Worm (Caenorhabditis elegans): ENCODE measurements around the gene cey-1.
A peak's percentile ranks its signal among the peaks of the same experiment; 100 is the strongest.

Gene cey-1

DNA sequence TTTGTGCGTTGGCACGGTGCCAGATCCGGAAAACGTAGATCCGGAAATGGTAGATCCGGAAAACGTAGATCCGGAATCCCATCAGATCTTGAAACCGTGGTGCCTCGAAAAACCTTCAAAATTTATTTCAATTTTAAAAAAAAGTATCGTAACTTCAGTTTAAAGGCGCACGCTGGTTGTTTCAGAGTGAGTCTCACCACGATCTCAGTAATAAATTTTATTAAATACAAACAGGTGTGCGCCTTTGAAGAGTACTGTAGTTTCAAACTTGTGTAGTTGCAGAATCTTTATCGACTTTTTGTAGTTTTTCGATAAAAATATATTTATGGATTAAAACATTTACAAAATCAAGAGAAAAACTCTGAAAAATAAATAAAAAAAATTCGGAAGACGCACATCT, 9.7 kb upstream of the cey-1 start (continued):
- TF ChIP-seq xnd-1 (tag; optimal IDR thresholded peaks at IDR 0.05) (peak; percentile 89), efl-1 (GFP tag; optimal IDR thresholded peaks at IDR 0.05) (peak; percentile 71), F37B4.10 (GFP tag; IDR thresholded peaks at IDR 0.05) (no peak), tlf-1 (GFP tag; optimal IDR thresholded peaks at IDR 0.05) (peak; percentile 21), ama-1 (optimal IDR thresholded peaks at IDR 0.05) (no peak), ama-1 (GFP tag; optimal IDR thresholded peaks at IDR 0.05) (no peak), egrh-3 (GFP tag; IDR thresholded peaks at IDR 0.05) (no peak), snpc-1.3 (tag; optimal IDR thresholded peaks at IDR 0.05; ENCODE audit: insufficient read depth) (no peak), mes-4 (tag; optimal IDR thresholded peaks at IDR 0.05) (no peak), lin-54 (GFP tag; optimal IDR thresholded peaks at IDR 0.05) (peak; percentile 75), ZK185.1 (tag; optimal IDR thresholded peaks at IDR 0.05; ENCODE audit: poor library complexity, severe bottlenecking) (no peak), ztf-3 (GFP tag; optimal IDR thresholded peaks at IDR 0.05) (no peak), egl-44 (GFP tag; IDR thresholded peaks at IDR 0.05) (no peak), F49E8.2 (tag; optimal IDR thresholded peaks at IDR 0.05; ENCODE audit: insufficient read depth) (peak; percentile 81), mxl-1 (tag; optimal IDR thresholded peaks at IDR 0.05) (no peak), B0336.3 (GFP tag; IDR thresholded peaks at IDR 0.05) (no peak), madf-10 (tag; optimal IDR thresholded peaks at IDR 0.05) (no peak), lag-1 (GFP tag; IDR thresholded peaks at IDR 0.05) (no peak), C06A6.2 (GFP tag; conservative IDR thresholded peaks at IDR 0.05) (no peak), dpl-1 (GFP tag; optimal IDR thresholded peaks at IDR 0.05) (no peak), nhr-90 (tag; optimal IDR thresholded peaks at IDR 0.05) (no peak), ceh-27 (GFP tag; optimal IDR thresholded peaks at IDR 0.05) (no peak), Y53G8AR.9 (GFP tag; conservative IDR thresholded peaks at IDR 0.05) (no peak), nhr-27 (tag; optimal IDR thresholded peaks at IDR 0.05) (no peak), K11D2.4 (GFP tag; IDR thresholded peaks at IDR 0.05) (no peak), rcor-1 (GFP tag; IDR thresholded peaks at IDR 0.05) (no peak; the same call in 1 of the 2 replicates), lir-1 (GFP tag; conservative IDR thresholded peaks at IDR 0.05) (no peak), attf-5 (GFP tag; optimal IDR thresholded peaks at IDR 0.05) (no peak), F39B2.1 (GFP tag; IDR thresholded peaks at IDR 0.05) (peak; percentile 19; the same call in 1 of the 2 replicates), let-607 (tag; optimal IDR thresholded peaks at IDR 0.05) (no peak), zfh-2 (GFP tag; conservative IDR thresholded peaks at IDR 0.05) (no peak), rec-8 (tag; optimal IDR thresholded peaks at IDR 0.05) (no peak), aptf-3 (GFP tag; IDR thresholded peaks at IDR 0.05) (no peak), ztf-22 (GFP tag; optimal IDR thresholded peaks at IDR 0.05) (no peak), nhr-120 (GFP tag; IDR thresholded peaks at IDR 0.05) (no peak), unc-130 (GFP tag; optimal IDR thresholded peaks at IDR 0.05) (no peak), ceh-79 (tag; optimal IDR thresholded peaks at IDR 0.05) (no peak), F10E7.11 (tag; optimal IDR thresholded peaks at IDR 0.05) (no peak), ztf-25 (GFP tag; IDR thresholded peaks at IDR 0.05) (no peak), ztf-18 (tag; optimal IDR thresholded peaks at IDR 0.05) (no peak), snpc-1.1 (tag; optimal IDR thresholded peaks at IDR 0.05; ENCODE audit: insufficient read depth) (peak; percentile 37), F57C9.4 (tag; optimal IDR thresholded peaks at IDR 0.05) (no peak), lin-26 (GFP tag; IDR thresholded peaks at IDR 0.05) (no peak), lin-40 (tag; optimal IDR thresholded peaks at IDR 0.05) (no peak), F33H1.4 (GFP tag; IDR thresholded peaks at IDR 0.05) (peak; percentile 94), repo-1 (tag; optimal IDR thresholded peaks at IDR 0.05) (no peak), nfyb-1 (GFP tag; IDR thresholded peaks at IDR 0.05) (no peak), him-1 (tag; optimal IDR thresholded peaks at IDR 0.05) (no peak), mcd-1 (GFP tag; IDR thresholded peaks at IDR 0.05) (peak; percentile 61; the same call in 1 of the 2 replicates)
